Worm (Caenorhabditis elegans): ENCODE measurements around the gene Y49F6B.6.

Y49F6B.6 gene

ce11 chrII:3499386-3499785 lies 26.5 kb downstream of the Y49F6B.6 start, which contains the start of gene Y49F6B.9:
Gene Y49F6B.9 (minus strand): TSS chrII:3499387.
- TF ChIP-seq lin-32 (GFP tag; optimal IDR thresholded peaks at IDR 0.05) (no peak), drap-1 (GFP tag; optimal IDR thresholded peaks at IDR 0.05) (no peak), ham-2 (GFP tag; optimal IDR thresholded peaks at IDR 0.05) (no peak), hlh-1 (tag; optimal IDR thresholded peaks at IDR 0.05) (no peak), nhr-237 (tag; optimal IDR thresholded peaks at IDR 0.05) (no peak), nhr-12 (tag; optimal IDR thresholded peaks at IDR 0.05) (no peak), unc-62 (GFP tag; optimal IDR thresholded peaks at IDR 0.05) (no peak), blmp-1 (tag; optimal IDR thresholded peaks at IDR 0.05) (no peak), ceh-43 (GFP tag; optimal IDR thresholded peaks at IDR 0.05) (no peak), ztf-11 (tag; optimal IDR thresholded peaks at IDR 0.05) (no peak), cnd-1 (tag; optimal IDR thresholded peaks at IDR 0.05) (no peak)

ce11 chrII:3500373-3500772 lies 27.5 kb downstream of the Y49F6B.6 start:
- no peak for TF ChIP-seq lsy-2 (tag; optimal IDR thresholded peaks at IDR 0.05)
- no peak for TF ChIP-seq unc-62 (GFP tag; optimal IDR thresholded peaks at IDR 0.05)
- TF ChIP-seq mep-1 (tag; optimal IDR thresholded peaks at IDR 0.05) = no peak
- TF ChIP-seq nhr-237 (tag; optimal IDR thresholded peaks at IDR 0.05) = no peak
- no peak for TF ChIP-seq nhr-12 (tag; optimal IDR thresholded peaks at IDR 0.05)
- no peak for TF ChIP-seq blmp-1 (tag; optimal IDR thresholded peaks at IDR 0.05)
- no peak for TF ChIP-seq tbx-8 (GFP tag; optimal IDR thresholded peaks at IDR 0.05)
- no peak for TF ChIP-seq lin-13 (tag; optimal IDR thresholded peaks at IDR 0.05)
- TF ChIP-seq ceh-39 (tag; optimal IDR thresholded peaks at IDR 0.05) = no peak
- TF ChIP-seq bed-3 (GFP tag; optimal IDR thresholded peaks at IDR 0.05) = no peak
- no peak for TF ChIP-seq nhr-28 (tag; optimal IDR thresholded peaks at IDR 0.05)

ce11 chrII:3502011-3502410 lies 29.1 kb downstream of the Y49F6B.6 start:
- TF ChIP-seq snpc-4 (tag; optimal IDR thresholded peaks at IDR 0.05) = no peak
- no peak for TF ChIP-seq ceh-83 (GFP tag; optimal IDR thresholded peaks at IDR 0.05)
- no peak for TF ChIP-seq nhr-28 (tag; optimal IDR thresholded peaks at IDR 0.05)
- TF ChIP-seq tbx-8 (GFP tag; optimal IDR thresholded peaks at IDR 0.05) = no peak
- no peak for TF ChIP-seq unc-62 (GFP tag; optimal IDR thresholded peaks at IDR 0.05)
- TF ChIP-seq sem-2 (GFP tag; optimal IDR thresholded peaks at IDR 0.05) = no peak
- no peak for TF ChIP-seq drap-1 (GFP tag; optimal IDR thresholded peaks at IDR 0.05)
- TF ChIP-seq pha-4 (tag; optimal IDR thresholded peaks at IDR 0.05) = no peak
- no peak for TF ChIP-seq nhr-237 (tag; optimal IDR thresholded peaks at IDR 0.05)
- no peak for TF ChIP-seq sptf-1 (tag; optimal IDR thresholded peaks at IDR 0.05)
- no peak for TF ChIP-seq M03D4.4 (tag; optimal IDR thresholded peaks at IDR 0.05)
- no peak for TF ChIP-seq elt-1 (tag; optimal IDR thresholded peaks at IDR 0.05; ENCODE audit: borderline replicate concordance, insufficient read depth)
- TF ChIP-seq ham-2 (GFP tag; optimal IDR thresholded peaks at IDR 0.05) = no peak
- no peak for TF ChIP-seq lin-13 (tag; optimal IDR thresholded peaks at IDR 0.05)
- TF ChIP-seq nhr-12 (tag; optimal IDR thresholded peaks at IDR 0.05) = no peak
- no peak for TF ChIP-seq ces-1 (GFP tag; optimal IDR thresholded peaks at IDR 0.05)
- no peak for TF ChIP-seq ztf-11 (tag; optimal IDR thresholded peaks at IDR 0.05)
- no peak for TF ChIP-seq lin-32 (GFP tag; optimal IDR thresholded peaks at IDR 0.05)
- TF ChIP-seq ceh-43 (GFP tag; optimal IDR thresholded peaks at IDR 0.05) = no peak

ce11 chrII:3502520-3503323 lies 29.8 kb downstream of the Y49F6B.6 start, which contains the start of the genes col-71 and Y49F6B.2:
Gene col-71 (minus strand): TSS chrII:3502570.
Gene Y49F6B.2 (plus strand): TSS chrII:3502968.
- TF ChIP-seq zip-8 (tag; optimal IDR thresholded peaks at IDR 0.05) (no peak), tbx-8 (GFP tag; optimal IDR thresholded peaks at IDR 0.05) (peak; percentile 21), nhr-76 (tag; optimal IDR thresholded peaks at IDR 0.05) (no peak), ceh-83 (GFP tag; optimal IDR thresholded peaks at IDR 0.05) (no peak), ceh-39 (tag; optimal IDR thresholded peaks at IDR 0.05) (peak; percentile 5), lin-13 (tag; optimal IDR thresholded peaks at IDR 0.05) (peak; percentile 73), ceh-43 (GFP tag; optimal IDR thresholded peaks at IDR 0.05) (peak; percentile 5), unc-120 (tag; optimal IDR thresholded peaks at IDR 0.05; ENCODE audit: poor library complexity, severe bottlenecking) (peak; percentile 25), unc-62 (GFP tag; optimal IDR thresholded peaks at IDR 0.05) (no peak), unc-39 (tag; optimal IDR thresholded peaks at IDR 0.05) (no peak), flh-1 (GFP tag; optimal IDR thresholded peaks at IDR 0.05) (no peak), blmp-1 (tag; optimal IDR thresholded peaks at IDR 0.05) (no peak), drap-1 (GFP tag; optimal IDR thresholded peaks at IDR 0.05) (no peak), sptf-1 (tag; optimal IDR thresholded peaks at IDR 0.05) (peak; percentile 68), pha-4 (tag; optimal IDR thresholded peaks at IDR 0.05) (peak; percentile 46), mep-1 (tag; optimal IDR thresholded peaks at IDR 0.05) (peak; percentile 58), bed-3 (GFP tag; optimal IDR thresholded peaks at IDR 0.05) (peak; percentile 9), lin-32 (GFP tag; optimal IDR thresholded peaks at IDR 0.05) (no peak), ces-1 (GFP tag; optimal IDR thresholded peaks at IDR 0.05) (peak; percentile 99), mls-2 (tag; optimal IDR thresholded peaks at IDR 0.05) (peak; percentile 53), nhr-28 (tag; optimal IDR thresholded peaks at IDR 0.05) (no peak), elt-1 (tag; optimal IDR thresholded peaks at IDR 0.05; ENCODE audit: borderline replicate concordance, insufficient read depth) (no peak), nhr-237 (tag; optimal IDR thresholded peaks at IDR 0.05) (peak; percentile 46), mab-5 (tag; optimal IDR thresholded peaks at IDR 0.05) (peak; percentile 65), cnd-1 (tag; optimal IDR thresholded peaks at IDR 0.05) (peak; percentile 48), lsy-2 (tag; optimal IDR thresholded peaks at IDR 0.05) (peak; percentile 51)
